Fruit fly (Drosophila melanogaster): ENCODE results near the gene Rim.

The Rim gene

dm6 chr3R:17941086-17941485 is 24.7 kb upstream of the Rim start (continued):
- TF ChIP-seq CG15696 (tag; optimal IDR thresholded peaks at IDR 0.05): peak; percentile 98
- TF ChIP-seq luna (GFP tag; optimal IDR thresholded peaks at IDR 0.05): no peak
- no peak for TF ChIP-seq Ravus (GFP tag; IDR thresholded peaks at IDR 0.05)
- TF ChIP-seq da (GFP tag; optimal IDR thresholded peaks at IDR 0.05): peak; percentile 73
- TF ChIP-seq ham (GFP tag; IDR thresholded peaks at IDR 0.05): no peak
- TF ChIP-seq Gsc (GFP tag; IDR thresholded peaks at IDR 0.05): peak; percentile 53
- peak; percentile 43 for TF ChIP-seq pnt (GFP tag; optimal IDR thresholded peaks at IDR 0.05)
- no peak for TF ChIP-seq CG6791 (GFP tag; IDR thresholded peaks at IDR 0.05; ENCODE audit: partially characterized antibody)
- TF ChIP-seq az2 (GFP tag; optimal IDR thresholded peaks at IDR 0.05): peak; percentile 75
- peak; percentile 59 for TF ChIP-seq CG1602 (GFP tag; optimal IDR thresholded peaks at IDR 0.05)
- no peak for TF ChIP-seq CG6175 (GFP tag; IDR thresholded peaks at IDR 0.05)
- peak; percentile 26 for TF ChIP-seq CG15269 (tag; optimal IDR thresholded peaks at IDR 0.05)
- TF ChIP-seq Ets97D (GFP tag; optimal IDR thresholded peaks at IDR 0.05): no peak
- no peak for TF ChIP-seq Dp (GFP tag; optimal IDR thresholded peaks at IDR 0.05)
- peak; percentile 81 for TF ChIP-seq nmo (GFP tag; optimal IDR thresholded peaks at IDR 0.05)
- peak; percentile 66 to 74 for TF ChIP-seq bsh (GFP tag; optimal IDR thresholded peaks at IDR 0.05)
- peak; percentile 24 for TF ChIP-seq Meics (GFP tag; optimal IDR thresholded peaks at IDR 0.05)
- TF ChIP-seq trh (GFP tag; optimal IDR thresholded peaks at IDR 0.05): peak; percentile 29
- TF ChIP-seq so (GFP tag; IDR thresholded peaks at IDR 0.05): no peak
- TF ChIP-seq fd64A (GFP tag; optimal IDR thresholded peaks at IDR 0.05): no peak
- TF ChIP-seq CG17912 (GFP tag; optimal IDR thresholded peaks at IDR 0.05): no peak
- peak; percentile 52 for TF ChIP-seq CG8290 (GFP tag; optimal IDR thresholded peaks at IDR 0.05)
- TF ChIP-seq CG8290 (tag; optimal IDR thresholded peaks at IDR 0.05): peak in 1 of 2 experiments; percentile 4
- TF ChIP-seq bigmax (GFP tag; optimal IDR thresholded peaks at IDR 0.05): no peak
- TF ChIP-seq CG13894 (tag; optimal IDR thresholded peaks at IDR 0.05): no peak
- TF ChIP-seq Pdp1 (GFP tag; optimal IDR thresholded peaks at IDR 0.05): peak; percentile 22
- TF ChIP-seq Ssrp (tag; optimal IDR thresholded peaks at IDR 0.05): peak; percentile 77
- no peak for TF ChIP-seq CG34376 (GFP tag; optimal IDR thresholded peaks at IDR 0.05)
- no peak for TF ChIP-seq sr (GFP tag; IDR thresholded peaks at IDR 0.05)
- peak; percentile 43 for TF ChIP-seq CG18764 (GFP tag; optimal IDR thresholded peaks at IDR 0.05)
- TF ChIP-seq ftz-f1 (GFP tag; optimal IDR thresholded peaks at IDR 0.05): no peak
- TF ChIP-seq br (optimal IDR thresholded peaks at IDR 0.05): no peak
- TF ChIP-seq CG4360 (GFP tag; IDR thresholded peaks at IDR 0.05): peak; percentile 52
- TF ChIP-seq Atf6 (GFP tag; IDR thresholded peaks at IDR 0.05): no peak
- peak; percentile 29 for TF ChIP-seq odd (GFP tag; optimal IDR thresholded peaks at IDR 0.05)
- peak; percentile 53 for TF ChIP-seq CG18619 (GFP tag; optimal IDR thresholded peaks at IDR 0.05)
- TF ChIP-seq pb (GFP tag; optimal IDR thresholded peaks at IDR 0.05): no peak
- peak; percentile 69 for TF ChIP-seq CG1233 (GFP tag; optimal IDR thresholded peaks at IDR 0.05)
- no peak for TF ChIP-seq fu2 (GFP tag; optimal IDR thresholded peaks at IDR 0.05)
- peak; percentile 61; the same call in 1 of the 2 replicates for TF ChIP-seq Ada2b (GFP tag; IDR thresholded peaks at IDR 0.05)
- no peak for TF ChIP-seq CG2889 (GFP tag; IDR thresholded peaks at IDR 0.05)
- TF ChIP-seq dpn (GFP tag; optimal IDR thresholded peaks at IDR 0.05): peak in 1 of 2 experiments; percentile 53
- no peak for TF ChIP-seq C15 (GFP tag; IDR thresholded peaks at IDR 0.05)
- no peak for TF ChIP-seq al (GFP tag; IDR thresholded peaks at IDR 0.05)
- peak; percentile 54 for TF ChIP-seq org-1 (GFP tag; optimal IDR thresholded peaks at IDR 0.05)
- TF ChIP-seq dmrt99B (tag; optimal IDR thresholded peaks at IDR 0.05): peak; percentile 46
- peak; percentile 48 for TF ChIP-seq CG5245 (GFP tag; optimal IDR thresholded peaks at IDR 0.05)
- no peak for TF ChIP-seq Hmr (GFP tag; optimal IDR thresholded peaks at IDR 0.05)
- peak; percentile 76 for TF ChIP-seq CoRest (tag; optimal IDR thresholded peaks at IDR 0.05)
- peak; percentile 65 for TF ChIP-seq sisA (GFP tag; IDR thresholded peaks at IDR 0.05)
- TF ChIP-seq CG12104 (GFP tag; optimal IDR thresholded peaks at IDR 0.05): peak; percentile 56
- TF ChIP-seq CG13424 (tag; optimal IDR thresholded peaks at IDR 0.05): peak; percentile 64
